Worm (Caenorhabditis elegans) whole organism, L2 larva: ENCODE measurements around the gene Y60A3A.16.

Experiments used
- gmeb-1 ChIP-seq: fragments of 150-350 bp; optimal IDR thresholded peaks from 2 replicates; lab custom pipeline; 2014; ENCODE audit warnings: missing biosample characterization, missing genetic modification characterization
- nhr-11 ChIP-seq: fragments of 150-350 bp; optimal IDR thresholded peaks from 2 replicates; lab custom pipeline; 2014; ENCODE audit warnings: missing biosample characterization, missing genetic modification characterization
- nhr-6 ChIP-seq: fragments of 150-350 bp; optimal IDR thresholded peaks from 2 replicates; lab custom pipeline; 2014; ENCODE audit warnings: missing biosample characterization, missing genetic modification characterization
- unc-62 ChIP-seq: fragments of 150-350 bp; optimal IDR thresholded peaks from 2 replicates; lab custom pipeline; 2014; ENCODE audit warnings: missing biosample characterization, missing genetic modification reagents, missing genetic modification characterization

DNA sequence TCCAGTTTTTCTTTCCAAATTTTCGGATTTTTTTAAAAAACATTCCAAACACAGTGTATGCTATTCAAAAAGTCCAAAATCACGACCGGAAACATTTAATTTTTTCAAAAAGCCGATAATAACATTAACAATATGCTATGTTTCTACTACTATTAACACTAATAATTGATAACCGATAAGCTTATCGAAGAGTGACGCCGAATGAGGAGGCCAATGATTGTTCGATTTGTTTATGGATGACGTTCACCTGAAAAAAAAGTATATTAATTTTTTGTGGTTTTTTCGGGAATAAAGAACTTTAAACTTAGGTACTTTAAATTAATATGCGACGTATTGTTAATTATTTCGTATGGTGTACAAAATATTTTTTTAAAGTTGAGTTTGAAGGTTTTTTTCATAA is 24.5 kb downstream of the Y60A3A.16 start:
- no peak for TF ChIP-seq nhr-11 (tag; lab: Kevin White, UChicago)
- TF ChIP-seq unc-62 (GFP tag; lab: Kevin White, UChicago), result no peak
- no peak for TF ChIP-seq nhr-6 (tag; lab: Kevin White, UChicago)
- TF ChIP-seq gmeb-1 (tag; lab: Kevin White, UChicago), result no peak
